Worm (Caenorhabditis elegans) whole organism, L1 larva: ENCODE measurements around the gene C36A4.10.

Experiments
- C04F5.9 ChIP-seq: sonication (generic microtip); optimal IDR thresholded peaks from 2 replicates; lab custom pipeline; 2016; ENCODE audit warnings: missing genetic modification characterization, missing compliant biosample characterization
- C16A3.4 ChIP-seq: fragments of 150-350 bp; optimal IDR thresholded peaks from 2 replicates; lab custom pipeline; 2014; ENCODE audit warnings: missing biosample characterization, missing genetic modification characterization
- C34B4.2 ChIP-seq: sonication (generic microtip); optimal IDR thresholded peaks from 2 replicates; lab custom pipeline; 2017; ENCODE audit warnings: mild to moderate bottlenecking, missing genetic modification characterization, missing compliant biosample characterization
- F16B12.6 ChIP-seq: fragments of 150-350 bp; optimal IDR thresholded peaks from 2 replicates; lab custom pipeline; 2014; ENCODE audit warnings: missing biosample characterization, missing genetic modification characterization
- aly-2 ChIP-seq: fragments of 150-350 bp; optimal IDR thresholded peaks from 2 replicates; lab custom pipeline; 2014; ENCODE audit warnings: missing biosample characterization, missing genetic modification characterization
- ama-1 ChIP-seq: fragments of 150-350 bp; optimal IDR thresholded peaks from 2 replicates; lab custom pipeline; 2014
- ceh-63 ChIP-seq: fragments of 200-800 bp; sonication (Bioruptor generic); optimal IDR thresholded peaks from 2 replicates; lab custom pipeline; 2018; ENCODE audit warnings: mild to moderate bottlenecking, missing genetic modification characterization, missing compliant biosample characterization
- ceh-8 ChIP-seq: fragments of 200-800 bp; sonication (Bioruptor generic); optimal IDR thresholded peaks from 2 replicates; lab custom pipeline; 2018; ENCODE audit warnings: mild to moderate bottlenecking, missing genetic modification characterization, moderate library complexity, missing compliant biosample characterization
- ces-1 ChIP-seq: fragments of 150-350 bp; optimal IDR thresholded peaks from 2 replicates; lab custom pipeline; 2014; ENCODE audit warnings: missing biosample characterization, missing genetic modification reagents, missing genetic modification characterization
- dpl-1 ChIP-seq, 3 experiments: fragments of 150-350 bp in 2 of 3; sonication (generic microtip) in 1 of 3; optimal IDR thresholded peaks; 2 replicates each; lab custom pipeline; 2014 to 2017; ENCODE audit warnings: missing biosample characterization in 3 of 3, missing genetic modification characterization in 3 of 3, missing genetic modification reagents in 3 of 3
- dsc-1 ChIP-seq: sonication (generic microtip); optimal IDR thresholded peaks from 2 replicates; lab custom pipeline; 2016; ENCODE audit warnings: mild to moderate bottlenecking, missing genetic modification characterization, missing compliant biosample characterization
- efl-3 ChIP-seq: fragments of 200-800 bp; sonication (Bioruptor generic); optimal IDR thresholded peaks from 2 replicates; lab custom pipeline; 2018; ENCODE audit warnings: mild to moderate bottlenecking, missing genetic modification characterization, missing compliant biosample characterization
- egl-13 ChIP-seq: sonication (generic microtip); optimal IDR thresholded peaks from 2 replicates; lab custom pipeline; 2016; ENCODE audit warnings: missing genotype, missing genetic modification reagents, missing genetic modification characterization, missing compliant biosample characterization
- egl-27 ChIP-seq, 2 experiments: fragments of 150-350 bp in 1 of 2; sonication (generic microtip); optimal IDR thresholded peaks; 3 replicates each; lab custom pipeline; 2017 to 2018; ENCODE audit warnings: missing biosample characterization in 2 of 2, missing genetic modification characterization in 2 of 2, missing genetic modification reagents in 2 of 2
- elt-2 ChIP-seq: sonication (generic microtip); optimal IDR thresholded peaks from 2 replicates; lab custom pipeline; 2016; ENCODE audit warnings: missing genetic modification characterization, mild to moderate bottlenecking, inconsistent platforms, missing compliant biosample characterization, missing genetic modification reagents
- fkh-4 ChIP-seq: sonication (generic microtip); optimal IDR thresholded peaks from 2 replicates; lab custom pipeline; 2016; ENCODE audit warnings: missing compliant biosample characterization, missing genetic modification characterization, borderline replicate concordance
- fkh-8 ChIP-seq: sonication (generic microtip); optimal IDR thresholded peaks from 2 replicates; lab custom pipeline; 2016; ENCODE audit warnings: mild to moderate bottlenecking, missing genetic modification characterization, missing compliant biosample characterization
- grh-1 ChIP-seq: fragments of 200-800 bp; sonication (Bioruptor generic); IDR thresholded peaks from 2 replicates; pipeline ENCODE4 v1.3.6; 2022; ENCODE audit warnings: missing genetic modification reagents, missing genetic modification characterization, missing compliant biosample characterization
- hpl-2 ChIP-seq: fragments of 150-350 bp; optimal IDR thresholded peaks from 2 replicates; lab custom pipeline; 2014; ENCODE audit warnings: missing biosample characterization, missing genetic modification reagents, missing genetic modification characterization
- irx-1 ChIP-seq: sonication (generic microtip); optimal IDR thresholded peaks from 2 replicates; lab custom pipeline; 2016; ENCODE audit warnings: missing genetic modification characterization, missing compliant biosample characterization
- jun-1 ChIP-seq: fragments of 150-350 bp; optimal IDR thresholded peaks from 2 replicates; lab custom pipeline; 2014; ENCODE audit warnings: missing biosample characterization, missing genetic modification reagents, missing genetic modification characterization
- lin-13 ChIP-seq: fragments of 150-350 bp; optimal IDR thresholded peaks from 2 replicates; lab custom pipeline; 2014; ENCODE audit warnings: missing biosample characterization, missing genetic modification reagents, missing genetic modification characterization
- lin-14 ChIP-seq: fragments of 200-800 bp; sonication (Bioruptor generic); optimal IDR thresholded peaks from 2 replicates; lab custom pipeline; 2018; ENCODE audit warnings: mild to moderate bottlenecking, missing genetic modification characterization, moderate library complexity, missing compliant biosample characterization
- lin-35 ChIP-seq, 2 experiments: fragments of 150-350 bp; optimal IDR thresholded peaks; 2 replicates each; lab custom pipeline; 2014; ENCODE audit warnings: missing biosample characterization in 2 of 2, missing genetic modification characterization in 2 of 2, missing genetic modification reagents in 2 of 2
- lir-3 ChIP-seq: sonication (generic microtip); optimal IDR thresholded peaks from 2 replicates; lab custom pipeline; 2016; ENCODE audit warnings: mild to moderate bottlenecking, missing genetic modification characterization, moderate library complexity, missing compliant biosample characterization; ENCODE audit not compliant: poor library complexity
- lsy-2 ChIP-seq, 2 experiments: fragments of 150-350 bp; optimal IDR thresholded peaks; 2 replicates each; lab custom pipeline; 2014; ENCODE audit warnings: missing biosample characterization in 2 of 2, missing genetic modification characterization in 2 of 2
- mab-9 ChIP-seq: fragments of 200-800 bp; sonication (Bioruptor generic); IDR thresholded peaks from 2 replicates; pipeline ENCODE4 v1.3.6; 2022; ENCODE audit warnings: missing genetic modification reagents, missing genetic modification characterization, missing compliant biosample characterization
- mep-1 ChIP-seq: fragments of 150-350 bp; optimal IDR thresholded peaks from 2 replicates; lab custom pipeline; 2014; ENCODE audit warnings: missing biosample characterization, missing genetic modification characterization
- nhr-19 ChIP-seq: fragments of 200-800 bp; sonication (Bioruptor generic); conservative IDR thresholded peaks from 2 replicates; pipeline ENCODE4 v1.3.6; 2022; ENCODE audit warnings: missing genetic modification characterization, missing compliant biosample characterization
- nhr-237 ChIP-seq: fragments of 150-350 bp; optimal IDR thresholded peaks from 2 replicates; lab custom pipeline; 2014; ENCODE audit warnings: missing biosample characterization, missing genetic modification characterization
- nhr-28 ChIP-seq: fragments of 150-350 bp; optimal IDR thresholded peaks from 2 replicates; lab custom pipeline; 2014; ENCODE audit warnings: missing biosample characterization, missing genetic modification characterization
- nhr-47 ChIP-seq: sonication (generic microtip); optimal IDR thresholded peaks from 2 replicates; lab custom pipeline; 2016; ENCODE audit warnings: mild to moderate bottlenecking, missing genetic modification characterization, moderate library complexity, missing compliant biosample characterization
- nhr-71 ChIP-seq: sonication (generic microtip); optimal IDR thresholded peaks from 2 replicates; lab custom pipeline; 2016; ENCODE audit warnings: mild to moderate bottlenecking, missing genetic modification characterization, moderate library complexity, missing compliant biosample characterization
- nhr-76 ChIP-seq: sonication (generic microtip); optimal IDR thresholded peaks from 2 replicates; lab custom pipeline; 2017; ENCODE audit warnings: missing biosample characterization, missing genetic modification characterization
- nhr-77 ChIP-seq: fragments of 150-350 bp; optimal IDR thresholded peaks from 2 replicates; lab custom pipeline; 2014; ENCODE audit warnings: missing biosample characterization, missing genetic modification characterization
- nhr-85 ChIP-seq: sonication (generic microtip); peaks from one replicate; lab custom pipeline; 2016; ENCODE audit warnings: missing genetic modification characterization, inconsistent platforms, missing compliant biosample characterization
- nhr-90 ChIP-seq: sonication (generic microtip); optimal IDR thresholded peaks from 2 replicates; lab custom pipeline; 2016; ENCODE audit warnings: mild to moderate bottlenecking, missing genetic modification characterization, missing compliant biosample characterization; ENCODE audit not compliant: poor library complexity
- pag-3 ChIP-seq: sonication (generic microtip); optimal IDR thresholded peaks from 2 replicates; lab custom pipeline; 2017; ENCODE audit warnings: missing genetic modification characterization, mild to moderate bottlenecking, missing compliant biosample characterization, antibody characterized with exemption, borderline replicate concordance; ENCODE audit not compliant: insufficient read depth
- pax-3 ChIP-seq: fragments of 200-800 bp; sonication (Bioruptor generic); optimal IDR thresholded peaks from 2 replicates; lab custom pipeline; 2018; ENCODE audit warnings: mild to moderate bottlenecking, missing genetic modification characterization, moderate library complexity, missing compliant biosample characterization
- pqm-1 ChIP-seq: sonication (generic microtip); optimal IDR thresholded peaks from 3 replicates; lab custom pipeline; 2017; ENCODE audit warnings: missing biosample characterization, missing genetic modification characterization
- snpc-4 ChIP-seq: fragments of 150-350 bp; optimal IDR thresholded peaks from 2 replicates; lab custom pipeline; 2014; ENCODE audit warnings: missing biosample characterization, missing genetic modification characterization
- sox-4 ChIP-seq: sonication (generic microtip); optimal IDR thresholded peaks from 2 replicates; lab custom pipeline; 2016; ENCODE audit warnings: missing genetic modification characterization, missing compliant biosample characterization
- swsn-7 ChIP-seq: sonication (generic microtip); optimal IDR thresholded peaks from 2 replicates; lab custom pipeline; 2016; ENCODE audit warnings: missing genetic modification characterization, missing compliant biosample characterization
- tbx-2 ChIP-seq: sonication (generic microtip); optimal IDR thresholded peaks from 2 replicates; lab custom pipeline; 2016; ENCODE audit warnings: missing genetic modification characterization, missing compliant biosample characterization
- tlp-1 ChIP-seq: fragments of 150-350 bp; optimal IDR thresholded peaks from 2 replicates; lab custom pipeline; 2014; ENCODE audit warnings: missing biosample characterization, missing genetic modification characterization
- unc-130 ChIP-seq: fragments of 150-350 bp; optimal IDR thresholded peaks from 2 replicates; lab custom pipeline; 2017; ENCODE audit warnings: missing biosample characterization, missing genetic modification characterization, inconsistent platforms
- unc-62 ChIP-seq: fragments of 150-350 bp; optimal IDR thresholded peaks from 2 replicates; lab custom pipeline; 2014; ENCODE audit warnings: missing biosample characterization, missing genetic modification reagents, missing genetic modification characterization
- unc-86 ChIP-seq: sonication (generic microtip); optimal IDR thresholded peaks from 2 replicates; lab custom pipeline; 2016; ENCODE audit warnings: missing genetic modification characterization, missing compliant biosample characterization
- zag-1 ChIP-seq: fragments of 150-350 bp; optimal IDR thresholded peaks from 2 replicates; lab custom pipeline; 2014; ENCODE audit warnings: missing biosample characterization, missing genetic modification characterization

Gene C36A4.10

DNA sequence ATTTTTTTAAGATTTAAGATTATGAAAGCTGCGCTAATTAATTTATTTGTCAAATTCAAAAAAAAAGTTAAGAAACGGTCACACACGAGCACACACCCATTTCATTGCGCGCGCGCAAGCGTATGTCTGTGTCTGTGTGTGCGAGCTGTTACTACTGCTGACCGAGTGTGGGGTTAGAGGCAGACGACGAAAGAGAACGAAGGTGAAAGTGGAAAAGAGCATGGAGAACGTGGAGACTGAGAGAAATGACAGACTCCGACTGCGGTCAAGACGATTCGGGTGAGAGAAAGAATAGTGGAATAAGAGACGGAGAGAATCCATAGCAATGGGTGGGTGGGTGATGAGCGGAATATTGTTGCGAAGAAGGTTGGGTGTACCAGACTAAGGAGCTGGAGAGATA lies 11.1 kb downstream of the C36A4.10 start (continued):
- TF ChIP-seq nhr-90, result peak; percentile 34
- TF ChIP-seq mep-1, result peak; percentile 83
- TF ChIP-seq tbx-2 (tag; lab: Kevin White, UChicago), result peak; percentile 62
- TF ChIP-seq unc-86 (tag; lab: Kevin White, UChicago), result peak; percentile 44
- peak; percentile 74 for TF ChIP-seq swsn-7 (tag; lab: Kevin White, UChicago)
- peak; percentile 45 for TF ChIP-seq nhr-77 (tag; lab: Kevin White, UChicago)
- no peak for TF ChIP-seq pqm-1 (tag; lab: Kevin White, UChicago)
- peak; percentile 50 for TF ChIP-seq nhr-19
- TF ChIP-seq nhr-71, result peak; percentile 79
- TF ChIP-seq lir-3 (tag; lab: Kevin White, UChicago), result no peak
- no peak for TF ChIP-seq fkh-4 (tag; lab: Kevin White, UChicago)
- peak; percentile 43 for TF ChIP-seq F16B12.6 (tag; lab: Kevin White, UChicago)
- no peak for TF ChIP-seq elt-2 (tag; lab: Kevin White, UChicago)
- TF ChIP-seq fkh-8 (tag; lab: Kevin White, UChicago), result peak; percentile 62
- no peak for TF ChIP-seq unc-62 (GFP tag; lab: Kevin White, UChicago)
- peak; percentile 48 for TF ChIP-seq C16A3.4
- peak; percentile 69 for TF ChIP-seq nhr-47 (tag; lab: Kevin White, UChicago)
- no peak for TF ChIP-seq C04F5.9 (tag; lab: Kevin White, UChicago)
- TF ChIP-seq lin-13, result peak; percentile 43
- TF ChIP-seq unc-130 (tag; lab: Kevin White, UChicago), result no peak
- TF ChIP-seq ama-1 (lab: Kevin White, UChicago), result no peak
- TF ChIP-seq C34B4.2 (tag; lab: Kevin White, UChicago), result no peak
- TF ChIP-seq irx-1 (tag; lab: Kevin White, UChicago), result no peak
- TF ChIP-seq dpl-1 (GFP tag; optimal IDR thresholded peaks at IDR 0.05; lab: Kevin White, UChicago), result peak; percentile 41 to 66 (median 42)
- TF ChIP-seq aly-2 (tag; lab: Kevin White, UChicago), result peak; percentile 27
- no peak for TF ChIP-seq grh-1
- TF ChIP-seq lin-35 (GFP tag; optimal IDR thresholded peaks at IDR 0.05; lab: Kevin White, UChicago), result peak; percentile 44 to 78
- TF ChIP-seq nhr-237 (tag; lab: Kevin White, UChicago), result no peak
- no peak for TF ChIP-seq pag-3 (tag; lab: Kevin White, UChicago)
- TF ChIP-seq nhr-28 (tag; lab: Kevin White, UChicago), result no peak
- peak; percentile 92 for TF ChIP-seq lin-14 (GFP tag; lab: Kevin White, UChicago)
- TF ChIP-seq egl-13 (tag; lab: Kevin White, UChicago), result no peak
- TF ChIP-seq hpl-2, result no peak
- TF ChIP-seq, all 84 proteins: peak for 36

DNA sequence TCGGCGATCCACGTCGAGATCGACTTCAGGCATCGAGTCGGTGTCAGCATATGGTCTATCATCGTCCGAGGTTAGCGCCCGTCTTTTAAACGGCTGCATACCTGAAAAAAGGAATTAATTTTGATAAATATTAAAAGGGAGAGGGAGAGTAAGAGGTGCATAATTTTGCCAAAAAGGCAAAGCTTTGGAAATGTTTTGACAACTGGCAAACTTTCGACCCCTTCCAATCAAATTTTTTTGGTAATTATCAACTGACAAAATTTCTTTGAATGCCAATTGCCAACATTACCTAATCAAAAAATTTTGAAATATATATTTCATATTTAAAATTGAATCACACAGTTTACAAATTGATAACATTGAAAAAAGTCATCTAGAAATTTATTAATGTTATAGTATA lies 11.7 kb downstream of the C36A4.10 start, which contains the start of gene dpy-27:
dpy-27 (minus strand) TSS at position 101 of the 400 bp plus-strand sequence.
- no peak for TF ChIP-seq fkh-8 (tag; lab: Kevin White, UChicago)
- no peak for TF ChIP-seq nhr-85
- no peak for TF ChIP-seq jun-1 (tag; lab: Kevin White, UChicago)
- TF ChIP-seq grh-1, result no peak
- TF ChIP-seq snpc-4 (tag; lab: Kevin White, UChicago), result no peak
- no peak for TF ChIP-seq zag-1 (tag; lab: Kevin White, UChicago)
- TF ChIP-seq ceh-63 (GFP tag; lab: Kevin White, UChicago), result no peak
- TF ChIP-seq lsy-2 (tag; optimal IDR thresholded peaks at IDR 0.05; lab: Kevin White, UChicago), result no peak
- TF ChIP-seq efl-3 (GFP tag; lab: Kevin White, UChicago), result no peak
- no peak for TF ChIP-seq unc-62 (GFP tag; lab: Kevin White, UChicago)
- no peak for TF ChIP-seq C04F5.9 (tag; lab: Kevin White, UChicago)

DNA sequence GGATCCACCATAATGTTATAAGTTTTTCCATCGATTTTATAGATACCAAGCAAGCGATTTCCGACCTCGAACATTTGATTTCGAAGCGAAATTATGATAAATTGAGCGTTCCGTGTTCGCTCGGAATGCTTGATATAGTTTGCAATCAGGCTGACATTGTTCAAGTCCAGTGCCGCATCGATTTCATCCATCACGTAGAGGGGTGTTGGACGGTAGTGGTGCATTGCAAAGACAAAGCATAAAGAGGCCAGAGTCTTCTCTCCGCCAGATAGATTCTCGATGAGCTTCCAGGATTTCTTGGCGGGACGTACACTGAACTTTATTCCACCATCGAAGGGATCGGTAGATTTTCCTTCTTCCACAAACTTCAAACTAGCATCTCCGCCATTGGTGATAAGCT lies 16.9 kb downstream of the C36A4.10 start:
- TF ChIP-seq hpl-2 (no peak), egl-13 (tag; lab: Kevin White, UChicago) (no peak), jun-1 (tag; lab: Kevin White, UChicago) (no peak), mab-9 (GFP tag; lab: Robert Waterston, UW) (no peak), pax-3 (no peak), dsc-1 (tag; lab: Kevin White, UChicago) (no peak), sox-4 (tag; lab: Kevin White, UChicago) (no peak), ces-1 (GFP tag; lab: Kevin White, UChicago) (no peak), fkh-8 (tag; lab: Kevin White, UChicago) (no peak), tlp-1 (no peak), egl-27 (tag; optimal IDR thresholded peaks at IDR 0.05; lab: Kevin White, UChicago) (no peak), ceh-8 (GFP tag; lab: Kevin White, UChicago) (no peak), nhr-47 (tag; lab: Kevin White, UChicago) (no peak), pag-3 (tag; lab: Kevin White, UChicago) (no peak), nhr-76 (tag; lab: Kevin White, UChicago) (no peak)
